Worm (Caenorhabditis elegans): ENCODE results near the gene F09F9.5.

F09F9.5 gene

ce11 chrX:4137452-4138164 is 19.9 kb downstream of the F09F9.5 start:
- TF ChIP-seq unc-39 (tag; optimal IDR thresholded peaks at IDR 0.05) (no peak), ceh-82 (tag; optimal IDR thresholded peaks at IDR 0.05) (no peak), egl-5 (tag; optimal IDR thresholded peaks at IDR 0.05) (peak; percentile 4), unc-62 (GFP tag; optimal IDR thresholded peaks at IDR 0.05) (peak; percentile 33), ztf-11 (tag; optimal IDR thresholded peaks at IDR 0.05) (no peak), mml-1 (tag; optimal IDR thresholded peaks at IDR 0.05) (no peak), ceh-16 (tag; optimal IDR thresholded peaks at IDR 0.05) (no peak), eor-1 (tag; optimal IDR thresholded peaks at IDR 0.05) (no peak), R02D3.7 (tag; optimal IDR thresholded peaks at IDR 0.05) (peak; percentile 9), ztf-4 (tag; optimal IDR thresholded peaks at IDR 0.05) (no peak), sea-2 (GFP tag; optimal IDR thresholded peaks at IDR 0.05) (no peak), nfya-1 (tag; optimal IDR thresholded peaks at IDR 0.05; ENCODE audit: insufficient read depth) (peak; percentile 51), hmg-11 (tag; optimal IDR thresholded peaks at IDR 0.05) (peak; percentile 19), ama-1 (optimal IDR thresholded peaks at IDR 0.05) (peak; percentile 30), nhr-43 (tag; optimal IDR thresholded peaks at IDR 0.05; ENCODE audit: poor library complexity, severe bottlenecking) (peak; percentile 65), ceh-28 (tag; optimal IDR thresholded peaks at IDR 0.05) (peak; percentile 57), mdl-1 (tag; optimal IDR thresholded peaks at IDR 0.05) (peak; percentile 29), lin-39 (tag; optimal IDR thresholded peaks at IDR 0.05) (peak; percentile 66), nhr-23 (tag; optimal IDR thresholded peaks at IDR 0.05) (peak; percentile 41), pqm-1 (tag; optimal IDR thresholded peaks at IDR 0.05) (no peak), jun-1 (tag; optimal IDR thresholded peaks at IDR 0.05) (peak; percentile 30), nhr-28 (tag; optimal IDR thresholded peaks at IDR 0.05) (no peak), elt-3 (tag; optimal IDR thresholded peaks at IDR 0.05) (peak in 2 of 3 experiments; percentile 32 to 68), elt-2 (tag; optimal IDR thresholded peaks at IDR 0.05) (peak; percentile 23)

ce11 chrX:4138413-4139193 is 20.9 kb downstream of the F09F9.5 start:
- TF ChIP-seq nhr-67 (tag; optimal IDR thresholded peaks at IDR 0.05) (no peak), daf-12 (tag; optimal IDR thresholded peaks at IDR 0.05) (no peak), nhr-25 (tag; optimal IDR thresholded peaks at IDR 0.05) (peak; percentile 46), snpc-4 (tag; optimal IDR thresholded peaks at IDR 0.05) (peak; percentile 0), ama-1 (optimal IDR thresholded peaks at IDR 0.05) (peak; percentile 54), nhr-12 (tag; optimal IDR thresholded peaks at IDR 0.05) (no peak), nhr-43 (tag; optimal IDR thresholded peaks at IDR 0.05; ENCODE audit: poor library complexity, severe bottlenecking) (peak; percentile 68), ZK546.5 (tag; optimal IDR thresholded peaks at IDR 0.05) (no peak), ceh-16 (tag; optimal IDR thresholded peaks at IDR 0.05) (no peak), nhr-23 (tag; optimal IDR thresholded peaks at IDR 0.05) (peak; percentile 50)

DNA sequence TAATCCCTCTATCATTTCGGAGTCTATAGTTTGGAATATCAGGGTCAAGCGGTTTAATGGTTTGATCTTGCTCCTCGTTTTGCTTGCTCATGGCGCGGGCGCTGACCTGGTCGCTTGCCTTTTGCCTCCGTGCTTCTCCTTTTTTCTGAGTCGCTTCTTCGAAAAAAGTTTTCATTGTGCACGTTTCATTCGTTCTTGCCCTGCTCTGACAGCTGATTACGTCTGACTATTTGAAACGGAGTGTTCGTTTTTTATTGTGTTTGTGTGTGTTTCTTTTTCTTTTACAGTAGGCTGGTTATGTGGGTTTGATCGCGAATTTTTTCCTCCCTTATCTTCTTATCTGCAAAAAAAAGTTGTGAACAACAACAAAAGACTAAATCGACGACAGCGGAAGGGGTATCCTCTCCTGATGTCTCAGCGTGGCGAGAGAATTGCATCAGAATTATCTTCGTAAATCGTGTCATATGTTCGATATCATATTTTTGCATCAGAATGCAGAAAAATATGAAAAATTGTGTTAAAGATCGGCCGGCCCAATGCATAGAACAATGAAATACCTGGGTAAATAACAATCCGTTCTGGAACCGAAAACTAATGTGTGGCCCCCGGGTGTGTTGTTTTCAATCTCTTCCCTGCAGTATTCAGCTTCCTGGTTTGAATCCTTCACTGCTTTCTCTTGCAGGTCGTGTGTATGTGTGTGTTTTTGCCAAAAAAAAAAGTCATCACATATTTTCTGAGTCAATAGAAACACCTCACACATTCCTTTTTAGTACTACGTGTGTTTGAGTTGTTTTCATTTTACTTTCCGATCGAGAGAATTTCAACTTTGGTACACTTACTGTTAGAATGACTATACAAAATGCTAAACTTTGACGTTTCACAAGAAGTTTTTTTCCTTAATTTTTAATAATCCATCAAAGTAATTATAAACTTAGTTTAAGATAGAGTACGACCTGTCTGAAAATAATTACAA is 22.2 kb downstream of the F09F9.5 start, which contains the start of gene ZK470.4:
ZK470.4 (minus strand) TSS at position 175 of the 973 bp plus-strand sequence.
- TF ChIP-seq nhr-77 (tag; optimal IDR thresholded peaks at IDR 0.05), result no peak
- peak; percentile 58 for TF ChIP-seq pha-4 (tag; optimal IDR thresholded peaks at IDR 0.05)
- TF ChIP-seq elt-3 (tag; optimal IDR thresholded peaks at IDR 0.05), result peak in 1 of 3 experiments; percentile 11
- TF ChIP-seq hmg-11 (tag; optimal IDR thresholded peaks at IDR 0.05), result no peak
- TF ChIP-seq nhr-11 (tag; optimal IDR thresholded peaks at IDR 0.05), result peak; percentile 43
- peak; percentile 65 for TF ChIP-seq ama-1 (optimal IDR thresholded peaks at IDR 0.05)
- TF ChIP-seq nhr-23 (tag; optimal IDR thresholded peaks at IDR 0.05), result no peak
- peak; percentile 73 for TF ChIP-seq ztf-4 (tag; optimal IDR thresholded peaks at IDR 0.05)
- peak; percentile 45 for TF ChIP-seq nfya-1 (tag; optimal IDR thresholded peaks at IDR 0.05; ENCODE audit: insufficient read depth)
- peak; percentile 33 for TF ChIP-seq elt-2 (tag; optimal IDR thresholded peaks at IDR 0.05)
- TF ChIP-seq tbx-2 (tag; optimal IDR thresholded peaks at IDR 0.05), result no peak
- TF ChIP-seq nhr-237 (tag; optimal IDR thresholded peaks at IDR 0.05), result no peak
